Worm (Caenorhabditis elegans) whole organism, L4 larva: ENCODE measurements around the gene dnj-11.

ENCODE experiments used
- T20F7.1 ChIP-seq: fragments of 200-800 bp; sonication (Bioruptor generic); optimal IDR thresholded peaks from 2 replicates; lab custom pipeline; 2018; ENCODE audit warnings: mild to moderate bottlenecking, missing genetic modification characterization, missing compliant biosample characterization
- T26A8.4 ChIP-seq: fragments of 200-800 bp; sonication (Bioruptor generic); IDR thresholded peaks from 2 replicates; pipeline ENCODE4 v1.3.6; 2022; ENCODE audit warnings: missing genetic modification characterization, missing compliant biosample characterization
- Y5F2A.4 ChIP-seq: fragments of 200-800 bp; sonication (Bioruptor generic); optimal IDR thresholded peaks from 2 replicates; lab custom pipeline; 2018; ENCODE audit warnings: mild to moderate bottlenecking, missing genetic modification characterization, missing compliant biosample characterization
- ceh-28 ChIP-seq: fragments of 150-350 bp; optimal IDR thresholded peaks from 2 replicates; lab custom pipeline; 2014; ENCODE audit warnings: missing biosample characterization, missing genetic modification reagents, missing genetic modification characterization
- dpl-1 ChIP-seq: fragments of 150-350 bp; optimal IDR thresholded peaks from 2 replicates; lab custom pipeline; 2014; ENCODE audit warnings: missing biosample characterization, missing genetic modification reagents, missing genetic modification characterization
- dve-1 ChIP-seq: sonication (generic microtip); optimal IDR thresholded peaks from 2 replicates; lab custom pipeline; 2017; ENCODE audit warnings: antibody characterized with exemption, mild to moderate bottlenecking, missing genetic modification characterization, missing compliant biosample characterization; ENCODE audit not compliant: insufficient read depth
- egl-27 ChIP-seq: sonication (generic microtip); optimal IDR thresholded peaks from 3 replicates; lab custom pipeline; 2017; ENCODE audit warnings: missing biosample characterization, missing genetic modification reagents, missing genetic modification characterization
- gei-8 ChIP-seq: fragments of 200-800 bp; sonication (Bioruptor generic); optimal IDR thresholded peaks from 2 replicates; lab custom pipeline; 2018; ENCODE audit warnings: mild to moderate bottlenecking, missing genetic modification characterization, missing compliant biosample characterization
- nhr-11 ChIP-seq: fragments of 150-350 bp; optimal IDR thresholded peaks from 2 replicates; lab custom pipeline; 2014; ENCODE audit warnings: missing biosample characterization, missing genetic modification characterization
- nhr-76 ChIP-seq: fragments of 150-350 bp; optimal IDR thresholded peaks from 2 replicates; lab custom pipeline; 2014; ENCODE audit warnings: missing biosample characterization, missing genetic modification characterization
- snpc-4 ChIP-seq: fragments of 150-350 bp; optimal IDR thresholded peaks from 2 replicates; lab custom pipeline; 2014; ENCODE audit warnings: missing biosample characterization, missing genetic modification characterization
- unc-62 ChIP-seq, 3 experiments: fragments of 150-350 bp in 1 of 3; sonication (generic microtip); optimal IDR thresholded peaks in 2 of 3; peaks in 1 of 3; 1 replicate in 1 of 3; 2 replicates in 2 of 3; lab custom pipeline; 2014 to 2017; ENCODE audit warnings: missing biosample characterization in 3 of 3, missing genetic modification characterization in 3 of 3, missing genetic modification reagents in 3 of 3, missing genotype in 1 of 3

- TF ChIP-seq dve-1 = no peak
- no peak for TF ChIP-seq Y5F2A.4 (GFP tag; lab: Kevin White, UChicago)
- no peak for TF ChIP-seq ceh-28 (tag; lab: Kevin White, UChicago)
- no peak for TF ChIP-seq T26A8.4
- no peak for TF ChIP-seq dpl-1
- TF ChIP-seq nhr-11 (tag; lab: Kevin White, UChicago) = no peak
- TF ChIP-seq egl-27 (tag; lab: Kevin White, UChicago) = no peak
- TF ChIP-seq unc-62 (GFP tag; optimal IDR thresholded peaks at IDR 0.05 in 1 of 2; lab: Kevin White, UChicago) = no peak
- no peak for TF ChIP-seq unc-62 (tag; optimal IDR thresholded peaks at IDR 0.05; lab: Kevin White, UChicago)
- TF ChIP-seq snpc-4 (tag; lab: Kevin White, UChicago) = no peak
- TF ChIP-seq gei-8 (GFP tag; lab: Kevin White, UChicago) = no peak
- no peak for TF ChIP-seq nhr-76 (tag; lab: Kevin White, UChicago)
- TF ChIP-seq T20F7.1 = no peak
Measured at ce11 chrIV:6577914-6578313, 7.8 kb upstream of the dnj-11 start, which contains the start of gene C43G2.3.
